Fruit fly (Drosophila melanogaster) whole organism, embryonic: ENCODE measurements around the gene CG10232.

ENCODE experiments used
- BEAF-32 ChIP-seq: fragments of 200-800 bp; sonication (Bioruptor generic); optimal IDR thresholded peaks from 3 replicates; lab custom pipeline; 2017; ENCODE audit warnings: missing biosample characterization, missing genetic modification characterization, mild to moderate bottlenecking, moderate library complexity, missing genetic modification reagents
- Bdp1 ChIP-seq: fragments of 200-800 bp; sonication (Bioruptor generic); optimal IDR thresholded peaks from 3 replicates; lab custom pipeline; 2016; ENCODE audit warnings: missing biosample characterization, missing genetic modification characterization
- Bteb2 ChIP-seq: fragments of 200-800 bp; sonication (Bioruptor generic); optimal IDR thresholded peaks from 2 replicates; lab custom pipeline; 2016; ENCODE audit warnings: missing biosample characterization, missing genetic modification characterization
- CG11456 ChIP-seq: fragments of 200-800 bp; sonication (Bioruptor generic); IDR thresholded peaks from 3 replicates; pipeline ENCODE4 v1.3.6; 2022; ENCODE audit warnings: missing biosample characterization, missing genetic modification characterization
- CG11696 ChIP-seq: fragments of 200-800 bp; sonication (Bioruptor generic); IDR thresholded peaks from 2 replicates; pipeline ENCODE4 v1.3.6; 2022; ENCODE audit warnings: missing biosample characterization, missing genetic modification characterization
- CG12155 ChIP-seq: fragments of 200-800 bp; sonication (Bioruptor generic); optimal IDR thresholded peaks from 3 replicates; lab custom pipeline; 2016; ENCODE audit warnings: missing biosample characterization, missing genetic modification characterization
- CG12391 ChIP-seq: fragments of 200-800 bp; sonication (Bioruptor generic); optimal IDR thresholded peaks from 3 replicates; lab custom pipeline; 2018; ENCODE audit warnings: missing biosample characterization, mild to moderate bottlenecking, missing genetic modification characterization, moderate library complexity
- CG13296 ChIP-seq: fragments of 200-800 bp; sonication (Bioruptor generic); optimal IDR thresholded peaks from 3 replicates; lab custom pipeline; 2018; ENCODE audit warnings: missing biosample characterization, mild to moderate bottlenecking, missing genetic modification characterization
- CG13775 ChIP-seq: fragments of 200-800 bp; sonication (Bioruptor generic); optimal IDR thresholded peaks from 3 replicates; lab custom pipeline; 2017; ENCODE audit warnings: missing biosample characterization, mild to moderate bottlenecking, missing genetic modification characterization
- CG14710 ChIP-seq: fragments of 200-800 bp; sonication (Bioruptor generic); optimal IDR thresholded peaks from 3 replicates; lab custom pipeline; 2019; ENCODE audit warnings: missing biosample characterization, mild to moderate bottlenecking, missing genetic modification characterization, moderate library complexity
- CG1647 ChIP-seq: fragments of 200-800 bp; sonication (Bioruptor generic); optimal IDR thresholded peaks from 3 replicates; lab custom pipeline; 2016; ENCODE audit warnings: missing biosample characterization, missing genetic modification characterization
- CG17912 ChIP-seq: fragments of 200-800 bp; sonication (Bioruptor generic); optimal IDR thresholded peaks from 2 replicates; lab custom pipeline; 2018; ENCODE audit warnings: missing biosample characterization, mild to moderate bottlenecking, missing genetic modification characterization
- CG18599 ChIP-seq: fragments of 200-800 bp; sonication (Bioruptor generic); optimal IDR thresholded peaks from 3 replicates; lab custom pipeline; 2017; ENCODE audit warnings: missing biosample characterization, missing genetic modification characterization, mild to moderate bottlenecking, moderate library complexity, missing genetic modification reagents
- CG2116 ChIP-seq: fragments of 200-800 bp; sonication (Bioruptor generic); optimal IDR thresholded peaks from 3 replicates; lab custom pipeline; 2018; ENCODE audit warnings: missing biosample characterization, mild to moderate bottlenecking, missing genetic modification characterization
- CG2129 ChIP-seq: fragments of 200-800 bp; sonication (Bioruptor generic); IDR thresholded peaks from 2 replicates; pipeline ENCODE4 v1.3.6; 2022; ENCODE audit warnings: missing biosample characterization, missing genetic modification characterization; ENCODE audit not compliant: partially characterized antibody
- CG2202 ChIP-seq: fragments of 200-800 bp; sonication (Bioruptor generic); optimal IDR thresholded peaks from 2 replicates; lab custom pipeline; 2018; ENCODE audit warnings: missing biosample characterization, mild to moderate bottlenecking, missing genetic modification characterization
- CG3838 ChIP-seq: fragments of 200-800 bp; sonication (Bioruptor generic); optimal IDR thresholded peaks from 3 replicates; lab custom pipeline; 2016; ENCODE audit warnings: missing biosample characterization, missing genetic modification characterization
- CG4360 ChIP-seq: fragments of 200-800 bp; sonication (Bioruptor generic); IDR thresholded peaks from 2 replicates; pipeline ENCODE4 v1.3.6; 2022; ENCODE audit warnings: missing biosample characterization, missing genetic modification characterization
- CG43689 ChIP-seq: fragments of 200-800 bp; sonication (Bioruptor generic); IDR thresholded peaks from 2 replicates; pipeline ENCODE4 v1.3.6; 2022; ENCODE audit warnings: missing biosample characterization, missing genetic modification characterization
- CG4404 ChIP-seq: fragments of 200-800 bp; sonication (Bioruptor generic); IDR thresholded peaks from 2 replicates; pipeline ENCODE4 v1.3.6; 2022; ENCODE audit warnings: missing biosample characterization, missing genetic modification characterization
- CG4424 ChIP-seq: fragments of 200-800 bp; sonication (Bioruptor generic); optimal IDR thresholded peaks from 3 replicates; lab custom pipeline; 2016; ENCODE audit warnings: missing biosample characterization, missing genetic modification characterization
- CG5953 ChIP-seq: fragments of 200-800 bp; sonication (Bioruptor generic); IDR thresholded peaks from 2 replicates; pipeline ENCODE4 v1.3.6; 2022; ENCODE audit warnings: missing biosample characterization, missing genetic modification characterization
- CG7786 ChIP-seq: fragments of 200-800 bp; sonication (Bioruptor generic); optimal IDR thresholded peaks from 2 replicates; lab custom pipeline; 2016; ENCODE audit warnings: missing biosample characterization, missing genetic modification characterization
- CG8281 ChIP-seq: fragments of 200-800 bp; sonication (Bioruptor generic); optimal IDR thresholded peaks from 2 replicates; lab custom pipeline; 2018; ENCODE audit warnings: missing biosample characterization, mild to moderate bottlenecking, missing genetic modification characterization, moderate library complexity
- CG9727 ChIP-seq: fragments of 200-800 bp; sonication (Bioruptor generic); optimal IDR thresholded peaks from 3 replicates; lab custom pipeline; 2017; ENCODE audit warnings: missing biosample characterization, mild to moderate bottlenecking, missing genetic modification characterization
- Doc2 ChIP-seq: fragments of 200-800 bp; sonication (Bioruptor generic); IDR thresholded peaks from 2 replicates; pipeline ENCODE4 v1.3.6; 2022; ENCODE audit warnings: missing biosample characterization, missing genetic modification characterization
- Dp ChIP-seq: fragments of 200-800 bp; sonication (Bioruptor generic); optimal IDR thresholded peaks from 2 replicates; lab custom pipeline; 2018; ENCODE audit warnings: missing biosample characterization, mild to moderate bottlenecking, missing genetic modification characterization, moderate library complexity
- Lim3 ChIP-seq: fragments of 200-800 bp; sonication (Bioruptor generic); IDR thresholded peaks from 2 replicates; pipeline ENCODE4 v1.3.6; 2022; ENCODE audit warnings: missing biosample characterization, missing genetic modification characterization
- Neu2 ChIP-seq: fragments of 200-800 bp; sonication (Bioruptor generic); optimal IDR thresholded peaks from 3 replicates; lab custom pipeline; 2016; ENCODE audit warnings: missing biosample characterization, missing genetic modification characterization, borderline replicate concordance
- Rfx ChIP-seq: fragments of 200-800 bp; sonication (Bioruptor generic); IDR thresholded peaks from 2 replicates; pipeline ENCODE4 v1.3.6; 2022; ENCODE audit warnings: missing biosample characterization, missing genetic modification characterization
- Scr ChIP-seq: fragments of 200-800 bp; sonication (Bioruptor generic); IDR thresholded peaks from 2 replicates; pipeline ENCODE4 v1.3.6; 2022; ENCODE audit warnings: missing biosample characterization, missing genetic modification characterization; ENCODE audit not compliant: partially characterized antibody
- Spps ChIP-seq: fragments of 200-800 bp; sonication (Bioruptor generic); optimal IDR thresholded peaks from 2 replicates; lab custom pipeline; 2018; ENCODE audit warnings: missing biosample characterization, mild to moderate bottlenecking, missing genetic modification characterization
- ara ChIP-seq: fragments of 200-800 bp; sonication (Bioruptor generic); IDR thresholded peaks from 2 replicates; pipeline ENCODE4 v1.3.6; 2022; ENCODE audit warnings: missing biosample characterization, missing genetic modification characterization
- ash1 ChIP-seq: fragments of 200-800 bp; sonication (Bioruptor generic); optimal IDR thresholded peaks from 2 replicates; lab custom pipeline; 2018; ENCODE audit warnings: missing biosample characterization, mild to moderate bottlenecking, missing genetic modification characterization
- dmrt11E ChIP-seq: fragments of 200-800 bp; sonication (Bioruptor generic); optimal IDR thresholded peaks from 3 replicates; lab custom pipeline; 2018; ENCODE audit warnings: missing biosample characterization, mild to moderate bottlenecking, missing genetic modification characterization, moderate library complexity
- en ChIP-seq: fragments of 200-800 bp; sonication (Bioruptor generic); optimal IDR thresholded peaks from 2 replicates; lab custom pipeline; 2016; ENCODE audit warnings: missing biosample characterization, missing genetic modification characterization
- fru ChIP-seq: fragments of >200 bp; optimal IDR thresholded peaks from 2 replicates; lab custom pipeline; 2017
- ftz-f1 ChIP-seq: fragments of 200-800 bp; sonication (Bioruptor generic); optimal IDR thresholded peaks from 2 replicates; lab custom pipeline; 2016; ENCODE audit warnings: missing biosample characterization, missing genetic modification characterization
- gcm2 ChIP-seq: fragments of 200-800 bp; sonication (Bioruptor generic); optimal IDR thresholded peaks from 2 replicates; lab custom pipeline; 2016; ENCODE audit warnings: missing biosample characterization, missing genetic modification characterization
- hb ChIP-seq: fragments of 200-800 bp; sonication (Bioruptor generic); IDR thresholded peaks from 3 replicates; pipeline ENCODE4 v1.3.6; 2022; ENCODE audit warnings: missing biosample characterization, missing genetic modification characterization; ENCODE audit not compliant: partially characterized antibody
- her ChIP-seq: fragments of 200-800 bp; sonication (Bioruptor generic); optimal IDR thresholded peaks from 2 replicates; lab custom pipeline; 2016; ENCODE audit warnings: missing biosample characterization, missing genetic modification characterization
- jing ChIP-seq: fragments of 200-800 bp; sonication (Bioruptor generic); optimal IDR thresholded peaks from 2 replicates; lab custom pipeline; 2018; ENCODE audit warnings: missing biosample characterization, mild to moderate bottlenecking, missing genetic modification characterization
- klu ChIP-seq: fragments of 200-800 bp; sonication (Bioruptor generic); IDR thresholded peaks from 2 replicates; pipeline ENCODE4 v1.3.6; 2022; ENCODE audit warnings: missing biosample characterization, missing genetic modification characterization
- knrl ChIP-seq: fragments of 200-800 bp; sonication (Bioruptor generic); IDR thresholded peaks from 3 replicates; pipeline ENCODE4 v1.3.6; 2022; ENCODE audit warnings: missing biosample characterization, missing genetic modification characterization; ENCODE audit not compliant: partially characterized antibody
- pan ChIP-seq, 4 experiments: fragments of >200 bp in 3 of 4; fragments of 200-800 bp in 1 of 4; sonication (Bioruptor generic) in 1 of 4; optimal IDR thresholded peaks in 3 of 4; IDR thresholded peaks in 1 of 4; 2 replicates each; pipeline versions ENCODE4 v1.3.6 to Lab custom; 2017 to 2022; ENCODE audit warnings: missing biosample characterization in 2 of 4, missing genetic modification characterization in 2 of 4, mixed read lengths in 1 of 4
- pros ChIP-seq: fragments of 200-800 bp; sonication (Bioruptor generic); optimal IDR thresholded peaks from 3 replicates; lab custom pipeline; 2019; ENCODE audit warnings: missing biosample characterization, mild to moderate bottlenecking, missing genetic modification characterization, moderate library complexity
- sima ChIP-seq: fragments of 200-800 bp; sonication (Bioruptor generic); optimal IDR thresholded peaks from 2 replicates; lab custom pipeline; 2016; ENCODE audit warnings: missing biosample characterization, missing genetic modification characterization
- slp2 ChIP-seq: fragments of 200-800 bp; sonication (Bioruptor generic); optimal IDR thresholded peaks from 2 replicates; lab custom pipeline; 2016; ENCODE audit warnings: missing biosample characterization, missing genetic modification characterization
- tio ChIP-seq: fragments of 200-800 bp; sonication (Bioruptor generic); optimal IDR thresholded peaks from 2 replicates; lab custom pipeline; 2017; ENCODE audit warnings: missing biosample characterization, missing genetic modification characterization, inconsistent platforms

The CG10232 gene

DNA sequence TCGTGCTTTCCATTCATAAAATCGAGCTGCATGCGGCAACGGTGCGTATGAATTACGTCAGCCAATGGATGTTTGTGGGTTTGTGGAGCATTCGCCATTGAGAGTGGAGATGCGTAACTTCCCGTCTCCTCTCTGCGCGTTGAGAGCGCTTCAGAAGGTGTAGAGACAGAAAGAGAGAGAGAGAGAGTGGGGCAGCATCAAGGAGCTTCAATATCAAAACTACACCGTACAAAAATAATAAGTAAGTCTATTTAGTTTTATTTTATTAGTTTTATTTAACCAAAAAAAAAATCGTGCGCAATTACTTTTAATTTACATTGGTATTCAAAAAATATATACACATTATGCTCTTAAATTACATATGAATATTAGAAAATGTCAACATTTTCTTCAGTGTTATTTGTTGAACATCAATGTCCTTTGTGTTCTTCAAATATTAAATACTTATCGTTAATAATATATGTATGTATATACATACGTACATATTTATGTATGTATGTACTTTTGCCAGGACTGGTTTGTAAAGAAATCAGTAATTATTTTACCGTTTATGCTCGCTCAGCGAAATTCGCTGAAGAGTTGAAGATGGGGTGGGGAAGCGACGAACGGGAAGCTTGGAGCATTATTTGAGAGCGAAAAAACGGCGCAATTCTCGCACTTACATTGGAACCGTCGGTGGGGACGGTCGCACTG is 1.4 kb upstream of the CG10232 start, which contains the start of gene CG10365 (continued):
- TF ChIP-seq CG18599 (GFP tag; lab: Kevin White, UChicago) (peak; percentile 95), jing (GFP tag; lab: Kevin White, UChicago) (no peak), ftz-f1 (GFP tag; lab: Kevin White, UChicago) (no peak), klu (GFP tag; lab: Robert Waterston, UW) (peak; percentile 75), CG13296 (GFP tag; lab: Kevin White, UChicago) (peak; percentile 91), CG2116 (GFP tag; lab: Kevin White, UChicago) (peak; percentile 56), pros (GFP tag; lab: Kevin White, UChicago) (no peak), CG2129 (GFP tag; lab: Robert Waterston, UW) (no peak), Neu2 (no peak), gcm2 (GFP tag; lab: Kevin White, UChicago) (no peak), BEAF-32 (GFP tag; lab: Kevin White, UChicago) (no peak), pan (optimal IDR thresholded peaks at IDR 0.05; lab: Kevin White, UChicago) (no peak), pan (GFP tag; optimal IDR thresholded peaks at IDR 0.05 in 1 of 2, IDR thresholded peaks at IDR 0.05 in 1 of 2) (peak in 1 of 2 experiments; percentile 93), CG3838 (GFP tag; lab: Kevin White, UChicago) (peak; percentile 6), fru (lab: Kevin White, UChicago) (no peak), CG4424 (GFP tag; lab: Kevin White, UChicago) (peak; percentile 82), knrl (no peak), CG2202 (tag; lab: Kevin White, UChicago) (no peak), CG1647 (GFP tag; lab: Kevin White, UChicago) (no peak), CG12391 (peak; percentile 94), Rfx (GFP tag; lab: Robert Waterston, UW) (peak; percentile 87), Doc2 (no peak), ara (no peak), CG17912 (GFP tag; lab: Kevin White, UChicago) (no peak), hb (GFP tag; lab: Robert Waterston, UW) (no peak), CG4404 (GFP tag; lab: Robert Waterston, UW) (0 out of 2 replicates have a peak, but pooled peaks have one; percentile 34), tio (GFP tag; lab: Kevin White, UChicago) (peak; percentile 59), dmrt11E (peak; percentile 26), sima (no peak), slp2 (no peak), CG12155 (peak; percentile 76), Dp (no peak), en (GFP tag; lab: Kevin White, UChicago) (no peak), Bdp1 (GFP tag; lab: Kevin White, UChicago) (no peak), CG43689 (GFP tag; lab: Robert Waterston, UW) (peak; percentile 59), CG14710 (tag; lab: Kevin White, UChicago) (peak; percentile 67), CG11696 (GFP tag; lab: Robert Waterston, UW) (peak; percentile 70), Scr (GFP tag; lab: Robert Waterston, UW) (no peak), ash1 (GFP tag; lab: Kevin White, UChicago) (no peak), CG5953 (GFP tag; lab: Robert Waterston, UW) (peak; percentile 63; the same call in 1 of the 2 replicates), Spps (tag; lab: Kevin White, UChicago) (peak; percentile 4), CG11456 (peak; percentile 72), CG8281 (tag; lab: Kevin White, UChicago) (peak; percentile 64), CG4360 (no peak), Lim3 (no peak), her (GFP tag; lab: Kevin White, UChicago) (no peak), Bteb2 (GFP tag; lab: Kevin White, UChicago) (no peak), CG7786 (GFP tag; lab: Kevin White, UChicago) (no peak), CG13775 (peak; percentile 71), CG9727 (GFP tag; lab: Kevin White, UChicago) (peak; percentile 92)
